Worm (Caenorhabditis elegans) whole organism, L4 larva: ENCODE measurements around the gene cyn-12.

Source experiments
- F26F4.8 ChIP-seq: fragments of 200-800 bp; sonication (Bioruptor generic); conservative IDR thresholded peaks from 2 replicates; pipeline ENCODE4 v1.3.6; 2022; ENCODE audit warnings: missing genetic modification characterization, missing compliant biosample characterization
- F44E2.7 ChIP-seq: fragments of 200-800 bp; sonication (Bioruptor generic); IDR thresholded peaks from 2 replicates; pipeline ENCODE4 v2.1.2; 2022; ENCODE audit warnings: missing genetic modification characterization, missing compliant biosample characterization
- R02D3.7 ChIP-seq: fragments of 150-350 bp; sonication (generic microtip); optimal IDR thresholded peaks from 3 replicates; lab custom pipeline; 2014; ENCODE audit warnings: missing biosample characterization, missing genetic modification characterization
- T26A8.4 ChIP-seq: fragments of 200-800 bp; sonication (Bioruptor generic); IDR thresholded peaks from 2 replicates; pipeline ENCODE4 v1.3.6; 2022; ENCODE audit warnings: missing genetic modification characterization, missing compliant biosample characterization
- Y105C5A.15 ChIP-seq: fragments of 200-800 bp; sonication (Bioruptor generic); IDR thresholded peaks from 2 replicates; pipeline ENCODE4 v1.3.6; 2022; ENCODE audit warnings: missing genetic modification characterization, missing compliant biosample characterization
- ZK337.2 ChIP-seq: fragments of 200-800 bp; sonication (Bioruptor generic); IDR thresholded peaks from 2 replicates; pipeline ENCODE4 v1.3.6; 2022; ENCODE audit warnings: missing genetic modification reagents, missing genetic modification characterization, missing compliant biosample characterization
- ZK546.5 ChIP-seq, 2 experiments: sonication (generic microtip); optimal IDR thresholded peaks; 2 replicates each; lab custom pipeline; 2017; ENCODE audit warnings: missing biosample characterization in 2 of 2, missing genetic modification characterization in 2 of 2
- ama-1 ChIP-seq: fragments of 150-350 bp; optimal IDR thresholded peaks from 2 replicates; lab custom pipeline; 2014; ENCODE audit warnings: inconsistent platforms, mixed read lengths
- arid-1 ChIP-seq: fragments of 200-800 bp; sonication (Bioruptor generic); conservative IDR thresholded peaks from 2 replicates; pipeline ENCODE4 v1.3.6; 2022; ENCODE audit warnings: missing genetic modification reagents, missing genetic modification characterization, missing compliant biosample characterization
- attf-4 ChIP-seq: sonication (generic microtip); optimal IDR thresholded peaks from 3 replicates; lab custom pipeline; 2017; ENCODE audit warnings: missing biosample characterization, missing genetic modification characterization
- ctbp-1 ChIP-seq: fragments of 200-800 bp; sonication (Bioruptor generic); IDR thresholded peaks from 2 replicates; pipeline ENCODE4 v1.3.6; 2022; ENCODE audit warnings: missing genetic modification reagents, missing genetic modification characterization, missing compliant biosample characterization
- daf-16 ChIP-seq, 3 experiments: sonication (generic microtip); optimal IDR thresholded peaks; 2 replicates each; lab custom pipeline; 2016 to 2017; ENCODE audit warnings: missing genetic modification characterization in 3 of 3, missing genetic modification reagents in 3 of 3, mild to moderate bottlenecking in 2 of 3, missing compliant biosample characterization in 2 of 3, missing biosample characterization in 1 of 3, moderate library complexity in 1 of 3
- daf-8 ChIP-seq: fragments of 200-800 bp; sonication (Bioruptor generic); IDR thresholded peaks from 2 replicates; pipeline ENCODE4 v1.3.6; 2022; ENCODE audit warnings: missing genetic modification characterization, missing compliant biosample characterization
- dmd-8 ChIP-seq: fragments of 200-800 bp; sonication (Bioruptor generic); IDR thresholded peaks from 2 replicates; pipeline ENCODE4 v1.3.6; 2022; ENCODE audit warnings: missing genetic modification characterization, missing compliant biosample characterization
- dmd-9 ChIP-seq: fragments of 200-800 bp; sonication (Bioruptor generic); IDR thresholded peaks from 2 replicates; pipeline ENCODE4 v1.3.6; 2022; ENCODE audit warnings: missing genetic modification reagents, missing genetic modification characterization, missing compliant biosample characterization
- dpl-1 ChIP-seq: fragments of 150-350 bp; optimal IDR thresholded peaks from 2 replicates; lab custom pipeline; 2014; ENCODE audit warnings: missing biosample characterization, missing genetic modification reagents, missing genetic modification characterization
- dve-1 ChIP-seq: sonication (generic microtip); optimal IDR thresholded peaks from 2 replicates; lab custom pipeline; 2017; ENCODE audit warnings: antibody characterized with exemption, mild to moderate bottlenecking, missing genetic modification characterization, missing compliant biosample characterization; ENCODE audit not compliant: insufficient read depth
- fkh-10 ChIP-seq: fragments of 150-350 bp; optimal IDR thresholded peaks from 2 replicates; lab custom pipeline; 2014; ENCODE audit warnings: missing biosample characterization, missing genetic modification reagents, missing genetic modification characterization
- hlh-11 ChIP-seq: fragments of 200-800 bp; sonication (Bioruptor generic); optimal IDR thresholded peaks from 2 replicates; lab custom pipeline; 2018; ENCODE audit warnings: mild to moderate bottlenecking, missing genetic modification characterization, missing compliant biosample characterization
- hlh-30 ChIP-seq: sonication (generic microtip); optimal IDR thresholded peaks from 2 replicates; lab custom pipeline; 2017; ENCODE audit warnings: antibody characterized with exemption, mild to moderate bottlenecking, missing genetic modification characterization, missing compliant biosample characterization; ENCODE audit not compliant: insufficient read depth
- lin-38 ChIP-seq: fragments of 200-800 bp; sonication (Bioruptor generic); IDR thresholded peaks from 2 replicates; pipeline ENCODE4 v1.3.6; 2022; ENCODE audit warnings: missing genetic modification reagents, missing genetic modification characterization, missing compliant biosample characterization
- lsy-2 ChIP-seq, 2 experiments: fragments of 150-350 bp in 1 of 2; sonication (generic microtip) in 1 of 2; optimal IDR thresholded peaks; 2 replicates each; lab custom pipeline; 2014 to 2017; ENCODE audit warnings: missing biosample characterization in 2 of 2, missing genetic modification characterization in 2 of 2
- madf-5 ChIP-seq, 2 experiments: fragments of 200-800 bp; sonication (Bioruptor generic); IDR thresholded peaks; 2 replicates each; pipeline ENCODE4 v1.3.6; 2022; ENCODE audit warnings: missing compliant biosample characterization in 2 of 2, missing genetic modification characterization in 2 of 2
- mep-1 ChIP-seq: fragments of 150-350 bp; sonication (generic microtip); optimal IDR thresholded peaks from 3 replicates; lab custom pipeline; 2014; ENCODE audit warnings: missing biosample characterization, missing genetic modification characterization
- mes-2 ChIP-seq: sonication (generic microtip); optimal IDR thresholded peaks from 2 replicates; lab custom pipeline; 2016; ENCODE audit warnings: missing genotype, mild to moderate bottlenecking, missing genetic modification characterization, missing compliant biosample characterization; ENCODE audit not compliant: poor library complexity, severe bottlenecking
- mxl-3 ChIP-seq: fragments of 200-800 bp; sonication (Bioruptor generic); optimal IDR thresholded peaks from 2 replicates; lab custom pipeline; 2018; ENCODE audit warnings: mild to moderate bottlenecking, missing genetic modification characterization, missing compliant biosample characterization
- nhr-10 ChIP-seq: fragments of 150-350 bp; optimal IDR thresholded peaks from 2 replicates; lab custom pipeline; 2014; ENCODE audit warnings: missing biosample characterization, missing genetic modification characterization
- nhr-28 ChIP-seq: fragments of 150-350 bp; optimal IDR thresholded peaks from 2 replicates; lab custom pipeline; 2014; ENCODE audit warnings: missing biosample characterization, missing genetic modification characterization
- nhr-6 ChIP-seq: fragments of 150-350 bp; optimal IDR thresholded peaks from 2 replicates; lab custom pipeline; 2014; ENCODE audit warnings: missing biosample characterization, missing genetic modification characterization
- nhr-77 ChIP-seq: fragments of 150-350 bp; optimal IDR thresholded peaks from 2 replicates; lab custom pipeline; 2014; ENCODE audit warnings: missing biosample characterization, missing genetic modification characterization
- pha-4 ChIP-seq, 2 experiments: fragments of 150-350 bp in 1 of 2; fragments of 200-800 bp in 1 of 2; sonication (Bioruptor generic) in 1 of 2; IDR thresholded peaks in 1 of 2; optimal IDR thresholded peaks in 1 of 2; 2 replicates each; pipeline versions ENCODE4 v1.3.6 to Lab custom; 2014 to 2022; ENCODE audit warnings: missing genetic modification characterization in 2 of 2, missing genetic modification reagents in 2 of 2, missing biosample characterization in 1 of 2, missing compliant biosample characterization in 1 of 2
- rbr-2 ChIP-seq: sonication (generic microtip); optimal IDR thresholded peaks from 2 replicates; lab custom pipeline; 2016; ENCODE audit warnings: missing genotype, missing genetic modification characterization, missing compliant biosample characterization
- skn-1 ChIP-seq: fragments of 150-350 bp; optimal IDR thresholded peaks from 2 replicates; lab custom pipeline; 2014; ENCODE audit warnings: missing biosample characterization, missing genetic modification characterization
- tra-1 ChIP-seq: fragments of 200-800 bp; sonication (Bioruptor generic); IDR thresholded peaks from 2 replicates; pipeline ENCODE4 v1.3.6; 2022; ENCODE audit warnings: missing genetic modification reagents, missing genetic modification characterization, missing compliant biosample characterization
- vab-7 ChIP-seq: fragments of 200-800 bp; sonication (Bioruptor generic); IDR thresholded peaks from 2 replicates; pipeline ENCODE4 v1.3.6; 2022; ENCODE audit warnings: missing genetic modification reagents, missing genetic modification characterization, missing compliant biosample characterization
- zag-1 ChIP-seq: fragments of 150-350 bp; optimal IDR thresholded peaks from 2 replicates; lab custom pipeline; 2014; ENCODE audit warnings: missing biosample characterization, missing genetic modification characterization

Gene cyn-12

ce11 chrIV:7149020-7149601 is 16.1 kb upstream of the cyn-12 start, which contains the start of gene C34D4.4 (continued):
- TF ChIP-seq hlh-30 (tag; lab: Kevin White, UChicago) = peak; percentile 1
- TF ChIP-seq dpl-1 (GFP tag; lab: Kevin White, UChicago) = peak; percentile 58
- no peak for TF ChIP-seq attf-4 (tag; lab: Kevin White, UChicago)
- peak; percentile 46 for TF ChIP-seq ama-1 (lab: Kevin White, UChicago)
- TF ChIP-seq ctbp-1 (GFP tag; lab: Robert Waterston, UW) = no peak
- no peak for TF ChIP-seq ZK337.2 (GFP tag; lab: Robert Waterston, UW)
- TF ChIP-seq R02D3.7 (tag; lab: Kevin White, UChicago) = no peak
- no peak for TF ChIP-seq dmd-9 (GFP tag; lab: Robert Waterston, UW)
- TF ChIP-seq T26A8.4 = no peak
- TF ChIP-seq pha-4 (GFP tag; IDR thresholded peaks at IDR 0.05; lab: Robert Waterston, UW) = no peak
- peak; percentile 13 for TF ChIP-seq pha-4 (tag; optimal IDR thresholded peaks at IDR 0.05; lab: Kevin White, UChicago)
- no peak for TF ChIP-seq zag-1
- 0 out of 2 replicates have a peak, but pooled peaks have one; percentile 37 for TF ChIP-seq arid-1 (GFP tag; lab: Robert Waterston, UW)
- no peak for TF ChIP-seq nhr-6

ce11 chrIV:7147722-7148121 is 14.7 kb upstream of the cyn-12 start:
- TF ChIP-seq daf-16 (GFP tag; optimal IDR thresholded peaks at IDR 0.05; lab: Kevin White, UChicago) (no peak), daf-16 (tag; optimal IDR thresholded peaks at IDR 0.05; lab: Kevin White, UChicago) (peak; percentile 75), lsy-2 (tag; optimal IDR thresholded peaks at IDR 0.05; lab: Kevin White, UChicago) (peak in 1 of 2 experiments; percentile 64), rbr-2 (peak; percentile 13), dmd-8 (no peak), fkh-10 (GFP tag; lab: Kevin White, UChicago) (peak; percentile 15), tra-1 (GFP tag; lab: Robert Waterston, UW) (no peak), skn-1 (tag; lab: Kevin White, UChicago) (no peak), nhr-10 (tag; lab: Kevin White, UChicago) (no peak), lin-38 (GFP tag; lab: Robert Waterston, UW) (peak; percentile 29; the same call in 1 of the 2 replicates), F44E2.7 (GFP tag; lab: Robert Waterston, UW) (no peak), mes-2 (tag; lab: Kevin White, UChicago) (peak; percentile 6), F26F4.8 (GFP tag; lab: Robert Waterston, UW) (no peak), mxl-3 (GFP tag; lab: Kevin White, UChicago) (no peak), mep-1 (peak; percentile 38), Y105C5A.15 (GFP tag; lab: Robert Waterston, UW) (no peak), ZK546.5 (tag; optimal IDR thresholded peaks at IDR 0.05; lab: Kevin White, UChicago) (no peak), hlh-30 (tag; lab: Kevin White, UChicago) (peak; percentile 73), hlh-11 (tag; lab: Kevin White, UChicago) (peak; percentile 69), dve-1 (peak; percentile 25), nhr-28 (tag; lab: Kevin White, UChicago) (peak; percentile 57), nhr-77 (tag; lab: Kevin White, UChicago) (peak; percentile 6), madf-5 (GFP tag; IDR thresholded peaks at IDR 0.05; lab: Robert Waterston, UW) (no peak), daf-8 (GFP tag; lab: Robert Waterston, UW) (no peak), vab-7 (GFP tag; lab: Robert Waterston, UW) (no peak), ctbp-1 (GFP tag; lab: Robert Waterston, UW) (no peak)
- TF ChIP-seq, all 104 proteins: peak for 12
